Fruit fly (Drosophila melanogaster) whole organism, adult: ENCODE results near the gene sn.
A peak's percentile ranks its signal among the peaks of the same experiment; 100 is the strongest.

Experiments
- CG14711 ChIP-seq: fragments of 200-800 bp; sonication (Bioruptor generic); optimal IDR thresholded peaks from 2 replicates; lab custom pipeline; 2018; ENCODE audit warnings: missing biosample characterization, mild to moderate bottlenecking, missing genetic modification characterization, moderate library complexity
- CG33017 ChIP-seq: fragments of 200-800 bp; sonication (Bioruptor generic); optimal IDR thresholded peaks from 2 replicates; lab custom pipeline; 2018; ENCODE audit warnings: missing biosample characterization, mild to moderate bottlenecking, missing genetic modification characterization, moderate library complexity
- CG7045 ChIP-seq: fragments of 200-800 bp; sonication (Bioruptor generic); optimal IDR thresholded peaks from 2 replicates; lab custom pipeline; 2017; ENCODE audit warnings: missing biosample characterization, mild to moderate bottlenecking, missing genetic modification characterization
- CG7101 ChIP-seq: fragments of 200-800 bp; sonication (Bioruptor generic); optimal IDR thresholded peaks from 2 replicates; lab custom pipeline; 2018; ENCODE audit warnings: missing biosample characterization, mild to moderate bottlenecking, missing genetic modification characterization, moderate library complexity
- bab1 ChIP-seq: fragments of 200-800 bp; sonication (Bioruptor generic); optimal IDR thresholded peaks from 3 replicates; lab custom pipeline; 2019; ENCODE audit warnings: missing biosample characterization, mild to moderate bottlenecking, missing genetic modification characterization, moderate library complexity
- cic ChIP-seq: fragments of 200-800 bp; sonication (Bioruptor generic); optimal IDR thresholded peaks from 2 replicates; lab custom pipeline; 2017; ENCODE audit warnings: missing biosample characterization, mild to moderate bottlenecking, missing genetic modification characterization, moderate library complexity
- cnc ChIP-seq, 2 experiments: fragments of >200 bp; optimal IDR thresholded peaks; 2 replicates each; lab custom pipeline; 2017
- kay ChIP-seq: fragments of 200-800 bp; sonication (Bioruptor generic); peaks from one replicate; lab custom pipeline; 2016; ENCODE audit warnings: missing biosample characterization, missing genetic modification characterization, borderline replicate concordance

- no peak for TF ChIP-seq cic (GFP tag; lab: Kevin White, UChicago)
- TF ChIP-seq kay (GFP tag; lab: Kevin White, UChicago), result no peak
- TF ChIP-seq CG33017 (tag; lab: Kevin White, UChicago), result no peak
- TF ChIP-seq CG14711, result peak; percentile 50
- TF ChIP-seq CG7101 (tag; lab: Kevin White, UChicago), result peak; percentile 75
- peak; percentile 86 for TF ChIP-seq CG7045 (GFP tag; lab: Kevin White, UChicago)
- TF ChIP-seq cnc (optimal IDR thresholded peaks at IDR 0.05; lab: Kevin White, UChicago), result no peak
- TF ChIP-seq bab1, result peak; percentile 64
Observed at dm6 chrX:7937588-7938481, 26.0 kb upstream of the sn start.
